Fruit fly (Drosophila melanogaster) whole organism, embryonic: ENCODE results near the gene Apoltp.

Source experiments
- CG13123 ChIP-seq: fragments of 200-800 bp; sonication (Bioruptor generic); optimal IDR thresholded peaks from 2 replicates; lab custom pipeline; 2016; ENCODE audit warnings: missing biosample characterization, missing genetic modification characterization
- CG3726 ChIP-seq: fragments of 200-800 bp; sonication (Bioruptor generic); IDR thresholded peaks from 3 replicates; pipeline ENCODE4, ENCODE4 v1.3.6; 2022; ENCODE audit warnings: missing biosample characterization, missing genetic modification characterization
- Dp ChIP-seq: fragments of 200-800 bp; sonication (Bioruptor generic); optimal IDR thresholded peaks from 2 replicates; lab custom pipeline; 2018; ENCODE audit warnings: missing biosample characterization, mild to moderate bottlenecking, missing genetic modification characterization, moderate library complexity
- Ets97D ChIP-seq: fragments of 200-800 bp; sonication (Bioruptor generic); optimal IDR thresholded peaks from 3 replicates; lab custom pipeline; 2016; ENCODE audit warnings: missing biosample characterization, missing genetic modification characterization
- Ravus ChIP-seq: fragments of 200-800 bp; sonication (Bioruptor generic); IDR thresholded peaks from 2 replicates; pipeline ENCODE4 v1.3.6; 2022; ENCODE audit warnings: missing biosample characterization, missing genetic modification characterization
- Spps ChIP-seq: fragments of 200-800 bp; sonication (Bioruptor generic); optimal IDR thresholded peaks from 2 replicates; lab custom pipeline; 2018; ENCODE audit warnings: missing biosample characterization, mild to moderate bottlenecking, missing genetic modification characterization
- insv ChIP-seq, 2 experiments: fragments of 200-800 bp; sonication (Bioruptor generic); optimal IDR thresholded peaks; 3 replicates each; lab custom pipeline; 2016 to 2018; ENCODE audit warnings: missing biosample characterization in 2 of 2, missing genetic modification characterization in 2 of 2
- lov ChIP-seq, 2 experiments: fragments of 200-800 bp in 1 of 2; fragments of >200 bp in 1 of 2; sonication (Bioruptor generic) in 1 of 2; IDR thresholded peaks in 1 of 2; optimal IDR thresholded peaks in 1 of 2; 2 replicates in 1 of 2; 3 replicates in 1 of 2; pipeline versions ENCODE4 v1.3.6 to Lab custom; 2017 to 2022; ENCODE audit warnings: missing biosample characterization in 1 of 2, missing genetic modification characterization in 1 of 2
- tup ChIP-seq: fragments of 200-800 bp; sonication (Bioruptor generic); optimal IDR thresholded peaks from 2 replicates; lab custom pipeline; 2016; ENCODE audit warnings: missing biosample characterization, mild to moderate bottlenecking, missing genetic modification characterization, moderate library complexity

DNA sequence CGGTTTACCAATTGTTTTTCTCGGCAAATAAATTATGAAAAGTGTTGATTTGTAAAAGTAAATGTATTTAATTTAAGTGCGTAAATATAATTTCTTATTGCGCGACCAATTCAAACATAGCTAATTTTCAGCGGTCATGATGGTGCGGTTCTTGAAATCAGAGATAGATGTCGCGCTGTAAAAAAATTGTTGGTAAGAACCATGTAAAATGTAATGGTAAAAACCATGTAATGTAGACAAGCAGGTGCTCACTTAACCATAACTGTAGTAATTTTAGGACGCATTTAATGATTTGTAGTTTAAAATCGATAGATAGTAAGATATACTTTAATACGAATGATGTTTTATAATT, 21.3 kb upstream of the Apoltp start:
- TF ChIP-seq CG13123 (GFP tag; lab: Kevin White, UChicago) (no peak), Spps (tag; lab: Kevin White, UChicago) (no peak), insv (GFP tag; optimal IDR thresholded peaks at IDR 0.05; lab: Kevin White, UChicago) (no peak), tup (GFP tag; lab: Kevin White, UChicago) (no peak), lov (optimal IDR thresholded peaks at IDR 0.05; lab: Kevin White, UChicago) (no peak), lov (GFP tag; IDR thresholded peaks at IDR 0.05; lab: Robert Waterston, UW) (no peak), Ets97D (GFP tag; lab: Kevin White, UChicago) (no peak), Ravus (GFP tag; lab: Robert Waterston, UW) (no peak), CG3726 (GFP tag; lab: Robert Waterston, UW) (no peak), Dp (no peak)
